Fruit fly (Drosophila melanogaster) whole organism, adult: Measurements from ENCODE around the gene RpL9.

ENCODE experiments used
- CG11617 ChIP-seq: fragments of 200-800 bp; sonication (Bioruptor generic); optimal IDR thresholded peaks from 2 replicates; lab custom pipeline; 2017; ENCODE audit warnings: mild to moderate bottlenecking, missing biosample characterization, missing genetic modification reagents, missing genetic modification characterization
- CG12768 ChIP-seq: fragments of 200-800 bp; sonication (Bioruptor generic); optimal IDR thresholded peaks from 2 replicates; lab custom pipeline; 2017; ENCODE audit warnings: missing biosample characterization, missing genetic modification characterization, mild to moderate bottlenecking, moderate library complexity, missing genetic modification reagents
- CG33017 ChIP-seq: fragments of 200-800 bp; sonication (Bioruptor generic); optimal IDR thresholded peaks from 2 replicates; lab custom pipeline; 2018; ENCODE audit warnings: missing biosample characterization, mild to moderate bottlenecking, missing genetic modification characterization, moderate library complexity
- CG5204 ChIP-seq: fragments of 200-800 bp; sonication (Bioruptor generic); optimal IDR thresholded peaks from 2 replicates; lab custom pipeline; 2016; ENCODE audit warnings: missing biosample characterization, missing genetic modification characterization
- Clk ChIP-seq: fragments of 200-800 bp; sonication (Bioruptor generic); optimal IDR thresholded peaks from 2 replicates; lab custom pipeline; 2017; ENCODE audit warnings: missing biosample characterization, missing genetic modification characterization
- Crg-1 ChIP-seq: fragments of 200-800 bp; sonication (Bioruptor generic); optimal IDR thresholded peaks from 2 replicates; lab custom pipeline; 2016; ENCODE audit warnings: missing biosample characterization, missing genetic modification characterization
- bab1 ChIP-seq: fragments of 200-800 bp; sonication (Bioruptor generic); optimal IDR thresholded peaks from 3 replicates; lab custom pipeline; 2019; ENCODE audit warnings: missing biosample characterization, mild to moderate bottlenecking, missing genetic modification characterization, moderate library complexity
- cnc ChIP-seq, 2 experiments: fragments of >200 bp; optimal IDR thresholded peaks; 2 replicates each; lab custom pipeline; 2017
- pad ChIP-seq: fragments of 200-800 bp; sonication (Bioruptor generic); optimal IDR thresholded peaks from 3 replicates; lab custom pipeline; 2017; ENCODE audit warnings: missing biosample characterization, missing genetic modification characterization, mild to moderate bottlenecking, moderate library complexity, missing genetic modification reagents
- tj ChIP-seq: fragments of 200-800 bp; sonication (Bioruptor generic); optimal IDR thresholded peaks from 3 replicates; lab custom pipeline; 2017; ENCODE audit warnings: missing biosample characterization, mild to moderate bottlenecking, missing genetic modification characterization, moderate library complexity

- TF ChIP-seq CG12768 (GFP tag; lab: Kevin White, UChicago), result no peak
- TF ChIP-seq bab1 (GFP tag; lab: Kevin White, UChicago), result no peak
- no peak for TF ChIP-seq Crg-1 (GFP tag; lab: Kevin White, UChicago)
- TF ChIP-seq cnc (optimal IDR thresholded peaks at IDR 0.05; lab: Kevin White, UChicago), result no peak
- TF ChIP-seq CG11617 (GFP tag; lab: Kevin White, UChicago), result no peak
- TF ChIP-seq pad (GFP tag; lab: Kevin White, UChicago), result no peak
- no peak for TF ChIP-seq tj (GFP tag; lab: Kevin White, UChicago)
- no peak for TF ChIP-seq CG5204 (GFP tag; lab: Kevin White, UChicago)
- no peak for TF ChIP-seq CG33017
- no peak for TF ChIP-seq Clk (GFP tag; lab: Kevin White, UChicago)
Observed at dm6 chr2L:11027825-11028496, 24.0 kb upstream of the RpL9 start.
